Fruit fly (Drosophila melanogaster) whole organism: ENCODE results near the gene CG3744.

Experiments
- CG8478 ChIP-seq: fragments of >200 bp; optimal IDR thresholded peaks from 2 replicates; lab custom pipeline; 2018; ENCODE audit warnings: inconsistent platforms
- Dll ChIP-seq: fragments of >200 bp; optimal IDR thresholded peaks from 2 replicates; lab custom pipeline; 2017
- EcR ChIP-seq, 2 experiments: fragments of >200 bp; optimal IDR thresholded peaks; 2 replicates each; lab custom pipeline; 2017; ENCODE audit warnings: missing biosample characterization in 2 of 2, missing genetic modification characterization in 2 of 2, missing genetic modification reagents in 2 of 2
- pan ChIP-seq: fragments of >200 bp; optimal IDR thresholded peaks from 2 replicates; lab custom pipeline; 2017
- psq ChIP-seq: fragments of >200 bp; optimal IDR thresholded peaks from 2 replicates; lab custom pipeline; 2017
- usp ChIP-seq: fragments of >200 bp; optimal IDR thresholded peaks from 2 replicates; lab custom pipeline; 2017; ENCODE audit warnings: missing biosample characterization, missing genetic modification characterization, mixed read lengths

- TF ChIP-seq Dll (no peak), CG8478 (lab: Kevin White, UChicago) (no peak), psq (lab: Kevin White, UChicago) (no peak), pan (no peak), EcR (GFP tag; optimal IDR thresholded peaks at IDR 0.05; lab: Kevin White, UChicago) (no peak), usp (GFP tag; lab: Kevin White, UChicago) (no peak)
Measured at dm6 chr3R:24850420-24850819, 26.0 kb downstream of the CG3744 start, which contains the start of gene CG7006.
